Worm (Caenorhabditis elegans): ENCODE measurements around the gene R09A8.2.

DNA sequence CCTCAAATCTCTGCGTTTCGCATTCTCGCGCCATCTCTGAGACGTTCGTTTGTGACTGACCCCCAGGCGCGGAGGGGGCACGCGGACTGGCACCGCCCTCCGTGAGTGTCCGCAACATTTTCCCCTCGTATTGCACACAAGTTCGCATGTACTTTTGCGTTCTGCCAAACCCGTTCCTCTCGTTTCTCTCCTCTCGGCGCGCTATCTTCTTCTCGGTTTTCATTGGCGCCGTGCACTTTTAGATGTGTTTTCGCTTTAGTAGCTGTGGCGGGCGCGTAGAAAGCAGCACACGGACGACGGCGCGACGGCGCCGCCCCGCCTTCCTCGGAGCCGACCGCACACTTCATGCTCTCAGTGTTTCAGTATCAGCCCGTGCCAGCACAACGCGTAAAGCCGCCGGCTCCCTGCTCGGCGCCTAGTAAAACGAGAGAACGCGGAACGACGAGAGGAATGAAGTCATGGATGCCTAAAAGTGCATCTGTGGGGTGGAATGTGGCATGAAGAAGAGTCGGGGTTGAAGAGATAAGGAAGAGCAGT is 36.1 kb downstream of the R09A8.2 start:
- TF ChIP-seq snpc-4 (tag; optimal IDR thresholded peaks at IDR 0.05) (no peak), lin-15B (tag; optimal IDR thresholded peaks at IDR 0.05) (no peak), ama-1 (optimal IDR thresholded peaks at IDR 0.05) (no peak), nhr-237 (tag; optimal IDR thresholded peaks at IDR 0.05) (no peak), ceh-90 (tag; optimal IDR thresholded peaks at IDR 0.05) (no peak), blmp-1 (tag; optimal IDR thresholded peaks at IDR 0.05) (no peak), nhr-77 (tag; optimal IDR thresholded peaks at IDR 0.05) (no peak)
